Worm (Caenorhabditis elegans) whole organism, L4 larva: Measurements from ENCODE around the gene T25B9.1.
"Not testable (repeated sequence)": the region's sequence is repeated elsewhere in the genome, so short reads cannot be mapped to it uniquely, and the experiment has no call there.

Source experiments
- Y5F2A.4 ChIP-seq: fragments of 200-800 bp; sonication (Bioruptor generic); optimal IDR thresholded peaks from 2 replicates; lab custom pipeline; 2018; ENCODE audit warnings: mild to moderate bottlenecking, missing genetic modification characterization, missing compliant biosample characterization
- ama-1 ChIP-seq: fragments of 150-350 bp; optimal IDR thresholded peaks from 2 replicates; lab custom pipeline; 2014; ENCODE audit warnings: inconsistent platforms, mixed read lengths
- arid-1 ChIP-seq: fragments of 200-800 bp; sonication (Bioruptor generic); conservative IDR thresholded peaks from 2 replicates; pipeline ENCODE4 v1.3.6; 2022; ENCODE audit warnings: missing genetic modification reagents, missing genetic modification characterization, missing compliant biosample characterization
- ceh-32 ChIP-seq: sonication (generic microtip); optimal IDR thresholded peaks from 2 replicates; lab custom pipeline; 2016; ENCODE audit warnings: mild to moderate bottlenecking, missing genetic modification characterization, missing compliant biosample characterization; ENCODE audit not compliant: poor library complexity
- ceh-44 ChIP-seq: fragments of 200-800 bp; sonication (Bioruptor generic); IDR thresholded peaks from 2 replicates; pipeline ENCODE4 v1.3.6; 2022; ENCODE audit warnings: missing genetic modification reagents, missing genetic modification characterization, missing compliant biosample characterization
- daf-16 ChIP-seq, 3 experiments: sonication (generic microtip); optimal IDR thresholded peaks; 2 replicates each; lab custom pipeline; 2016 to 2017; ENCODE audit warnings: missing genetic modification characterization in 3 of 3, missing genetic modification reagents in 3 of 3, mild to moderate bottlenecking in 2 of 3, missing compliant biosample characterization in 2 of 3, missing biosample characterization in 1 of 3, moderate library complexity in 1 of 3
- daf-19 ChIP-seq: fragments of 200-800 bp; sonication (Bioruptor generic); conservative IDR thresholded peaks from 2 replicates; pipeline ENCODE4 v1.3.6; 2022; ENCODE audit warnings: missing genetic modification characterization, missing compliant biosample characterization
- dmd-6 ChIP-seq: fragments of 200-800 bp; sonication (Bioruptor generic); IDR thresholded peaks from 2 replicates; pipeline ENCODE4 v1.3.6; 2022; ENCODE audit warnings: missing genetic modification reagents, missing genetic modification characterization, missing compliant biosample characterization
- dpl-1 ChIP-seq: fragments of 150-350 bp; optimal IDR thresholded peaks from 2 replicates; lab custom pipeline; 2014; ENCODE audit warnings: missing biosample characterization, missing genetic modification reagents, missing genetic modification characterization
- dve-1 ChIP-seq: sonication (generic microtip); optimal IDR thresholded peaks from 2 replicates; lab custom pipeline; 2017; ENCODE audit warnings: antibody characterized with exemption, mild to moderate bottlenecking, missing genetic modification characterization, missing compliant biosample characterization; ENCODE audit not compliant: insufficient read depth
- egl-27 ChIP-seq: sonication (generic microtip); optimal IDR thresholded peaks from 3 replicates; lab custom pipeline; 2017; ENCODE audit warnings: missing biosample characterization, missing genetic modification reagents, missing genetic modification characterization
- fkh-10 ChIP-seq: fragments of 150-350 bp; optimal IDR thresholded peaks from 2 replicates; lab custom pipeline; 2014; ENCODE audit warnings: missing biosample characterization, missing genetic modification reagents, missing genetic modification characterization
- fos-1 ChIP-seq: fragments of 150-350 bp; optimal IDR thresholded peaks from 2 replicates; lab custom pipeline; 2014; ENCODE audit warnings: missing biosample characterization, missing genetic modification characterization
- hlh-11 ChIP-seq: fragments of 200-800 bp; sonication (Bioruptor generic); optimal IDR thresholded peaks from 2 replicates; lab custom pipeline; 2018; ENCODE audit warnings: mild to moderate bottlenecking, missing genetic modification characterization, missing compliant biosample characterization
- hlh-30 ChIP-seq: sonication (generic microtip); optimal IDR thresholded peaks from 2 replicates; lab custom pipeline; 2017; ENCODE audit warnings: antibody characterized with exemption, mild to moderate bottlenecking, missing genetic modification characterization, missing compliant biosample characterization; ENCODE audit not compliant: insufficient read depth
- lin-1 ChIP-seq: fragments of 200-800 bp; sonication (Bioruptor generic); IDR thresholded peaks from 2 replicates; pipeline ENCODE4 v1.3.6; 2022; ENCODE audit warnings: missing genetic modification reagents, missing genetic modification characterization, missing compliant biosample characterization
- madf-5 ChIP-seq, 2 experiments: fragments of 200-800 bp; sonication (Bioruptor generic); IDR thresholded peaks; 2 replicates each; pipeline ENCODE4 v1.3.6; 2022; ENCODE audit warnings: missing compliant biosample characterization in 2 of 2, missing genetic modification characterization in 2 of 2
- nhr-102 ChIP-seq: sonication (generic microtip); optimal IDR thresholded peaks from 2 replicates; lab custom pipeline; 2016; ENCODE audit warnings: mild to moderate bottlenecking, missing genetic modification characterization, moderate library complexity, missing compliant biosample characterization
- nhr-111 ChIP-seq: fragments of 200-800 bp; sonication (Bioruptor generic); optimal IDR thresholded peaks from 2 replicates; lab custom pipeline; 2018; ENCODE audit warnings: mild to moderate bottlenecking, missing genetic modification characterization, missing compliant biosample characterization
- nhr-237 ChIP-seq: sonication (generic microtip); optimal IDR thresholded peaks from 2 replicates; lab custom pipeline; 2017; ENCODE audit warnings: missing biosample characterization, missing genetic modification characterization
- nhr-25 ChIP-seq: sonication (generic microtip); optimal IDR thresholded peaks from 2 replicates; lab custom pipeline; 2017; ENCODE audit warnings: missing genetic modification characterization, mild to moderate bottlenecking, missing compliant biosample characterization, antibody characterized with exemption, moderate library complexity, borderline replicate concordance; ENCODE audit not compliant: insufficient read depth
- nhr-28 ChIP-seq: fragments of 150-350 bp; optimal IDR thresholded peaks from 2 replicates; lab custom pipeline; 2014; ENCODE audit warnings: missing biosample characterization, missing genetic modification characterization
- nhr-48 ChIP-seq: sonication (generic microtip); optimal IDR thresholded peaks from 2 replicates; lab custom pipeline; 2016; ENCODE audit warnings: mild to moderate bottlenecking, missing genetic modification characterization, missing compliant biosample characterization
- php-3 ChIP-seq: fragments of 200-800 bp; sonication (Bioruptor generic); IDR thresholded peaks from 2 replicates; pipeline ENCODE4 v1.3.6; 2022; ENCODE audit warnings: missing genetic modification reagents, missing genetic modification characterization, missing compliant biosample characterization
- pqm-1 ChIP-seq: sonication (generic microtip); optimal IDR thresholded peaks from 2 replicates; lab custom pipeline; 2017; ENCODE audit warnings: missing biosample characterization, missing genetic modification characterization
- skn-1 ChIP-seq: fragments of 150-350 bp; optimal IDR thresholded peaks from 2 replicates; lab custom pipeline; 2014; ENCODE audit warnings: missing biosample characterization, missing genetic modification characterization
- zfp-3 ChIP-seq: fragments of 200-800 bp; sonication (Bioruptor generic); conservative IDR thresholded peaks from 2 replicates; pipeline ENCODE4 v1.3.6; 2022; ENCODE audit warnings: missing genetic modification reagents, missing genetic modification characterization, missing compliant biosample characterization
- zip-11 ChIP-seq: fragments of 200-800 bp; sonication (Bioruptor generic); IDR thresholded peaks from 2 replicates; pipeline ENCODE4 v1.3.6; 2022; ENCODE audit warnings: missing genetic modification characterization, missing compliant biosample characterization
- ztf-11 ChIP-seq: fragments of 150-350 bp; optimal IDR thresholded peaks from 2 replicates; lab custom pipeline; 2014; ENCODE audit warnings: missing biosample characterization, missing genetic modification characterization
- ztf-7 ChIP-seq: fragments of 150-350 bp; optimal IDR thresholded peaks from 2 replicates; lab custom pipeline; 2014; ENCODE audit warnings: missing biosample characterization, missing genetic modification characterization

The T25B9.1 gene

ce11 chrIV:10764206-10764605 is 14.3 kb upstream of the T25B9.1 start, which contains the start of gene T25B9.11:
T25B9.11 (plus strand) TSS chrIV:10764506.
- TF ChIP-seq nhr-25 (tag; lab: Kevin White, UChicago): no peak

- TF ChIP-seq madf-5 (GFP tag; IDR thresholded peaks at IDR 0.05; lab: Robert Waterston, UW) (no peak), zfp-3 (GFP tag; lab: Robert Waterston, UW) (no peak), daf-16 (GFP tag; optimal IDR thresholded peaks at IDR 0.05; lab: Kevin White, UChicago) (peak in 1 of 2 experiments; percentile 25), daf-16 (tag; optimal IDR thresholded peaks at IDR 0.05; lab: Kevin White, UChicago) (peak; percentile 93), nhr-48 (tag; lab: Kevin White, UChicago) (peak; percentile 57), nhr-28 (tag; lab: Kevin White, UChicago) (peak; percentile 68), hlh-30 (peak; percentile 37), ztf-11 (no peak), nhr-102 (tag; lab: Kevin White, UChicago) (peak; percentile 43), egl-27 (tag; lab: Kevin White, UChicago) (no peak), Y5F2A.4 (GFP tag; lab: Kevin White, UChicago) (no peak), dmd-6 (GFP tag; lab: Robert Waterston, UW) (peak; percentile 84), ceh-32 (tag; lab: Kevin White, UChicago) (no peak), fkh-10 (GFP tag; lab: Kevin White, UChicago) (no peak), arid-1 (no peak), nhr-237 (tag; lab: Kevin White, UChicago) (no peak), dve-1 (tag; lab: Kevin White, UChicago) (peak; percentile 72), nhr-111 (no peak), php-3 (GFP tag; lab: Robert Waterston, UW) (peak; percentile 63; the same call in 1 of the 2 replicates), fos-1 (tag; lab: Kevin White, UChicago) (no peak), hlh-11 (tag; lab: Kevin White, UChicago) (peak; percentile 80), pqm-1 (tag; lab: Kevin White, UChicago) (peak; percentile 31), skn-1 (tag; lab: Kevin White, UChicago) (no peak), ama-1 (lab: Kevin White, UChicago) (no peak)
- TF ChIP-seq, all 104 proteins: peak for 10
Measured at ce11 chrIV:10761344-10761743, 11.4 kb upstream of the T25B9.1 start, which contains the start of gene ugt-54. ugt-54 (plus strand) TSS chrIV:10761698.

DNA sequence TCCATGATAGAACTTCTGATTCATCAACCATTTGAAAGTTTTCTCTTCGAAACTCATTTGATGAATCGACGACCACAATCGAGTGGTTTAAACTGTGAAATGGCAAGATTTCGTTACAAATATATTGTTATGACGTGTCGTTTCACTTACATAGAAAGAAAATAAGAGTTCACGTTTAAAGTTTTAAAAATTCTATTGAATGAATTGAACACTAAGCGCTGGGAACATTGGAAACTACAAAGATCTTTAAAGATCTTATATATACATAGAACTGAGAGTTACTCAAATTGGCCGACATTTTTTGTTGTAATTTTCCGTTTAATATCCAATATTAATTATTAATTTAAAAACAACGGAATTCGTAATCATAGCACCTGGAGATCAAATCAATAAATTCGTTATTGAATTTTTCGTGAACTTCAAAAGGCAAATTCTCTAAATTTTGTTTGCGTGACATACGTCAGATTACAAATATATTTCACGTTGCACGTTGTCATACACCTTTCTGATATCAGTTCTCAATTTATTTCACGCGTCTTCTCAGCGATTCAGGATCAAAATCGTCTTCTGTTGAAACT is 7.8 kb upstream of the T25B9.1 start, which contains the start of the genes T25B9.4 and T25B9.6:
Gene T25B9.4, minus strand, starts transcription at position 101 of the 578 bp plus-strand sequence.
Gene T25B9.6, plus strand, starts transcription at position 528 of the 578 bp plus-strand sequence.
- no peak for TF ChIP-seq daf-19 (GFP tag; lab: Robert Waterston, UW)

ce11 chrIV:10754685-10755084 is 4.7 kb upstream of the T25B9.1 start, which contains the start of gene T25B9.5:
T25B9.5 (minus strand) TSS chrIV:10754785.
- TF ChIP-seq lin-1 (no peak), dpl-1 (no peak), ztf-7 (tag; lab: Kevin White, UChicago) (no peak), zip-11 (GFP tag; lab: Robert Waterston, UW) (no peak)
- TF ChIP-seq, all 104 proteins: peak for 0

DNA sequence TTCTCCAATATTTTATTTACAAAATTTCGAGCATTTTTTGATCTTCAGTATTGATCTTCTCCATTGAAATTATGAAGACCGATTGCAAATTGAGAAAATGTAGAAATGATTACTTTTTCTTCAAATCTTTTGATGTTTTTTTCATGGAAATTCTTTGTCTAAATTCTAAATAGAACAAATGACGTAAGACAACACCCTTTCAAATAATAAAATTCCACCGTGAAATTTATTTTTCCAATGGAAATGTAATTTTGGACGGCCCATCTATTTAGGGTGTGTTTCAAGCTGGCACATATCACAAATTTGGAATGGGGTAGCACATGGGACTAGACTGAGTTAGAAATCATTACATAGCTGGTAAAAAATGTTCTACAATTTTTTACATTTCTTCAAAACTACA is 1.8 kb upstream of the T25B9.1 start, which contains the start of gene T25B9.2:
Gene T25B9.2, minus strand, starts transcription at position 101 of the 400 bp plus-strand sequence.
- not testable (repeated sequence) for TF ChIP-seq ceh-44; hlh-30; fkh-10 (GFP tag; lab: Kevin White, UChicago)
- TF ChIP-seq, all 104 proteins: peak for 0; not testable (repeated sequence) for 104
